Worm (Caenorhabditis elegans) whole organism, L4/young adult: ENCODE measurements around the gene C31E10.6.
"Not testable (repeated sequence)": the region's sequence is repeated elsewhere in the genome, so short reads cannot be mapped to it uniquely, and the experiment has no call there.

ENCODE experiments used
- W03F9.2 ChIP-seq: fragments of 150-350 bp; optimal IDR thresholded peaks from 2 replicates; lab custom pipeline; 2014; ENCODE audit warnings: missing biosample characterization, missing genetic modification characterization
- dao-5 ChIP-seq: sonication (generic microtip); optimal IDR thresholded peaks from 2 replicates; lab custom pipeline; 2016; ENCODE audit warnings: missing genotype, missing genetic modification characterization, moderate library complexity, missing compliant biosample characterization
- him-1 ChIP-seq: sonication (generic microtip); optimal IDR thresholded peaks from 2 replicates; lab custom pipeline; 2016; ENCODE audit warnings: missing genotype, missing genetic modification reagents, missing genetic modification characterization, missing compliant biosample characterization

Gene C31E10.6

DNA sequence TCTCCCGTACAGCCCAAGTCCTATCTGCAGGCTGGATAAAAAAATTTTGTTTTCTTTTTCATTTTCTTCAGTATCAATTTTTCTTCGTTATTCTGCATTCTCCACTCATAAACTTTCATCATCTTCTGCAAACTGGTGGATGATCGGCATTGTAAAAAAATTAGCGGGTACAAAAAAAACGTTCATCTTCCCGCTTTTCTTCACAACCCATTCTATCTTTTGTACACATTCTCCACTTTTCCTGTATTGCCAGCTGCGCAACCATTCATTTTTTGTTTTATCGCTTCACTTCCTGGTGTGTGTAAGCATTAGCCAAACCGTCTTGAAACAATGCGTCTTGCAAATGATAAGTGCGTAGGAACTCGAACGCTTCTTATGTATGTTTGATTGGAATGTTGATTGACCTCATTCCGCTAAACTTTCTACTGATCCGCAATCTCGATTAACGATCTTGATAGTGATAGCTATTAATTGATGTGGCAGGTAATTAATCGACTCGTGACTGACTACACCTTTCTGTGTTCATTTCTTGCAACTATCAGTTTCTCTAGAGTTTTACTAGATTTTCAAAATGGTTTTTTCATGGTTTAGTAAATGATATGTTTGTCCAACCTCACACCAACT, 21.6 kb upstream of the C31E10.6 start:
- TF ChIP-seq W03F9.2 (no peak), dao-5 (tag; lab: Kevin White, UChicago) (no peak), him-1 (no peak)

DNA sequence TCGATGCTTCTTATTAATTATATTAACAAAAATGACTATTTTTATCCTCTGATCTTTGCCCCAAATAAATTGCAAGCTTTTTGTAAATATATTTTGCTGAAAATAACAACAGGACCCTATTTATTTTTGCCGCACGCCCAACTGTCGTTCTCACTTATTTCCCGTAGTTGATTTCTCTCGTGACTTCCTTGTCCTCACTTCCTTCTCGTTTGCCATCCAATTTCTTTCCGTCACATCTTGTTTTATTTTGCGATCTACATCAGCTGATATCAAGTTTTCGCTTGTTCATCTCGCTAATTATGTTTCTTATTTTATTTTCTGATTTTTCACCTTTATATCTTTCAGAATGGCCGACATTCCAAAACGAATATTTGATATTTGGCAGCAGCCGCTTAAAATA, 20.8 kb upstream of the C31E10.6 start, which contains the start of gene F48F7.5:
Gene F48F7.5 (plus strand): TSS at position 340 of the 400 bp plus-strand sequence.
- TF ChIP-seq dao-5 (tag; lab: Kevin White, UChicago) (no peak), him-1 (no peak), W03F9.2 (no peak)

DNA sequence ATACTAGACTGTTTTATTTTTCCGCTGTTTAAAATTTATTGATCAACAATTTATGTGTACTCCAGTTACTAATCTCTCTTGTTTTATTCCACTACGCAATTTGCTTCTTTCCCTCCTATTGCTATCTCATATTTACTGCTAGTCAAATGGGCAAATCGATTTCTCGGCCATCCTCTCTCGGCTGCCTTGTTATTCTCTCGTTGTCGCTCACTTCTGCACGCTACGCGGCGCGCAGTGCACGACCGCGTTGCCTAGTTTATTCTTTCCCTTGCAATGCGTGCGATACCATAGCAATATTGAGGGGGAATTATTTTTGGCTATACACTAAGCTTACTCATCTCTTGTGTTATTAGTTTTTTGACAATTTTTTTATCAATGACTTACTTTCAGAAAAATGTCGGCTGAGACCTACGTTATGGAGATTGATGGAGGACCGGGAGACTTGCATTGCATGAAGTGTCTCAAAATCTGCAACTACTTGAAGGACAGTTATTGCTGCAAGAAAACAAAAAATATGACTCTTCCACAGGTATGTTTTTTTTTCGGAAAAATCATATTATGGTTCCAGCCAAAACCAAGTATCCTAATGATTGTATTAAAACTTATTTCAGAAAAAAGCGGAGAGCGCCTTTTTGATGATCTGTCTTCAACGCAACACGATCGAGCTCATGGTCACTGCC, 18.6 kb upstream of the C31E10.6 start, which contains the start of gene F48F7.6:
Gene F48F7.6 (plus strand): TSS at position 391 of the 680 bp plus-strand sequence.
- no peak for TF ChIP-seq W03F9.2
- peak; percentile 53 for TF ChIP-seq him-1
- TF ChIP-seq dao-5 (tag; lab: Kevin White, UChicago), result no peak

DNA sequence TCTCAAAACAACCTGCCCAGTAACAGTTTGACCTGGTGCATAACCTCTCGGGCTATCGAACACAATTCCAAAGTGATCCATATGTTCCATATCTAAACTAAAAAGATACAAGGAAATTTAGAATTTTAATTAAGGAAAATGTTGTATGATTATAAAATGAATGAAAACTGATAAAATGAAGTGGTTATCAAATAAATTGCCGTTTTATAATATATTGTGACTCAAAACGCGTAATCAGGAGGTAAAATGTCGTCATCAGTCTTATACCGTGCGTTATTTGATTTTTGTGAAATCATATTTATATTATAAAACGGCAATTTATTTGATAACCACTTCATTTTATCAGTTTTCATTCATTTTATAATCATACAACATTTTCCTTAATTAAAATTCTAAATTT, 15.7 kb upstream of the C31E10.6 start, which contains the start of gene arrd-24:
Gene arrd-24 (minus strand): TSS at position 101 of the 400 bp plus-strand sequence.
- not testable (repeated sequence) for TF ChIP-seq W03F9.2; him-1; dao-5 (tag; lab: Kevin White, UChicago)

DNA sequence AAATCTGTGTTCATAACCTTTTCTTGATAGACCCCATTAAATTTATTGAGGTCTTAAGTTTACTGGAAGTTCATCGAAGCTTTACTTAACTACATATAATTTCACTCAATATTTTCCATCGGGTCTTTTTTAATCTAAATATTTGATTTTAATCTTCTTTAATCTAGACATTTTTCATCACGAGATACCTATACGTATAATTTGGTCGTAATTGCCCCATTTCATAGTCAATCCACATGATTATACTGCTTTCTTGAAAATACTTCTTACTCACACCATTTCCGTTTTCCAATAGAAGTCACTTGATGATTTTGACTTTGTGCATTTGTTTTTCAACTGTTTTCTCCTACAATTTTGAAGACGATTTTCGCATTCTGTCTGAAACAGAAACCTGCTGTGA, 9.8 kb upstream of the C31E10.6 start, which contains the start of gene irld-24:
Gene irld-24 (plus strand): TSS at position 301 of the 400 bp plus-strand sequence.
- no peak for TF ChIP-seq him-1
- TF ChIP-seq dao-5 (tag; lab: Kevin White, UChicago), result no peak
- TF ChIP-seq W03F9.2, result no peak

DNA sequence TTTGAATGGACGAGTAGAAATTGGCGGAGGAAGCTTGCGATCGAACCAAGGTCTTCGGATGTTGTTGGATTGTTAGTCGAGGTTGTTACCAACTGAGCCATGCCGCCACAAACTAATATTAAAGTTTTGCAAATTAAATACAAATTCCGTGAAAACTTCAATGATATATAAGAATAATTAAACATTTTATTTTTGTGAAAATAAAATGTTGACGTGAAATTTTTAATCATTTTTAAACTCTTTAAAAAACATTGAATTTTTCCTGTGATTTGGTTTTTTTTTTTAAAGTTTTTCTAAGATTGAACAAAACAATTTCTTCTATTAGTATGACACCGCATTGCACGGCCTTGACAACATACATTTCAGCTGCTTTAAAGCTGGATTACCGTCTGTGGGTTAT, 5.5 kb upstream of the C31E10.6 start, which contains the start of gene C31E10.11:
Gene C31E10.11 (minus strand): TSS at position 101 of the 400 bp plus-strand sequence.
- TF ChIP-seq dao-5 (tag; lab: Kevin White, UChicago), result no peak
- no peak for TF ChIP-seq W03F9.2
- TF ChIP-seq him-1, result no peak

DNA sequence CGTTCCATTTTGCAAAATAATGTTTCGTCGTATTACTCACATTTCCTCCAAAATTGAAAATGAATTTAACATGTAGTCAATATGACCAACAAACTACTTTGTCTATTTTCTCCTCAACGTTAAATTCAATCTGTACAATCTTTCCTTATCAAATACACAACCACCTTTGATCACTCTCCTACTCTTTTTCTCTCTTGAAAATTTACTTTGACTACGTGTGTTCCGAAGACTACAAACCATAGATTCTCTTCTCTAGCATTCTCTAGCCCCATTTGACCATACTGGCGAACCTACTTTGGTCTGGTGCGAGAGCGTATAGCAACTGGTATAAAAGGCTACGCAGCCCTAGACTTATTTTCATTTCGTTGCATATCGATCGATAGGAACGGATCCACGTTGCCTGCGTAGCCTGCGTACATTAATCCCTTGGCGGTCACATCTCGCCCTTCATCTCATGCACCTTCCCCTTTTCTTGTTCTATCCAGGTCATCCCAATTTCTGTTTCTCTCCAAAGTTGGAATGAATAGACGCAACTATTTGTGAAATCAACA, 4.1 kb downstream of the C31E10.6 start:
- TF ChIP-seq him-1, result no peak
- no peak for TF ChIP-seq W03F9.2
- TF ChIP-seq dao-5 (tag; lab: Kevin White, UChicago), result no peak

DNA sequence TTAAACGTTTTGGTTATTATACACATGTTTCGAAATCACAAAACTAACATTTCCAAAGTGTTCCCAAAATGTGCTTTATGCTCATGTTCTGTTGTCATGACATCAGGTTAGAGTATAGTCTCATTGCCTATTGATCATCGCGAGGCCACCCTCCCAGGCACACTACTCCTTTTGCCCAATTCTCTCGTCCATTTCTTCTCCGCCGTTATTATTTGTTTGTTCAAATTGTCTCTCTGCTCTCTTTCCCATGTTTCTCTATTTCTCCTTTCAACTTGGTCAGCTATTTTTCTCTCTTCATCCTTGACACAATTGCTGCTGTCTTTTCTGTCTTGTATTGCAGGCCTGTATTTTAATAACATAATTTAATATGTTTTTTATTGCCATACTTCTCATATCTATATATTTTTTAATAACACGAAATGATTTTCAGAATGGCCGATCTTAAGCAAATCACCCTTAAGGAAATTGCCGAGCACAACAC, 5.4 kb downstream of the C31E10.6 start, which contains the start of gene cytb-5.1:
Gene cytb-5.1 (plus strand): TSS at position 431 of the 481 bp plus-strand sequence.
- TF ChIP-seq dao-5 (tag; lab: Kevin White, UChicago) (no peak), him-1 (no peak), W03F9.2 (no peak)

DNA sequence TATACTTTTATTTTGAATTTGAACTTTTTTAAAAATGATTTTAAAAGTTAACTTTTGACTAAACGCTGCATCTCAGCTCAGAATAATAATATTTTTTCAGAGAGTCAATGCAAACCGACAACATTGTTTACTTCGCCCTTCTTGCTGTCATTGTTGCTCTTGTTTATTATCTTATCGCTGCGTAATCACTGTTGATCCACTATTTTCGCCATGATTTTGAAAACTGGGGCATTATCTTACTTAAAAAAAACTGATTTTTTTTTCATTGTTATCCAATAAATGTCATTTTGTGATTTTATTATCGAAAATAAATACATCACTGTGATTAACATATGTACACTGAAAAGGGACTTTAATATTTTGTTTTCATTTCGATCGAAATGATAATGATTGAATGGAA, 6.6 kb downstream of the C31E10.6 start:
- TF ChIP-seq dao-5 (tag; lab: Kevin White, UChicago), result no peak
- no peak for TF ChIP-seq him-1
- TF ChIP-seq W03F9.2, result no peak

DNA sequence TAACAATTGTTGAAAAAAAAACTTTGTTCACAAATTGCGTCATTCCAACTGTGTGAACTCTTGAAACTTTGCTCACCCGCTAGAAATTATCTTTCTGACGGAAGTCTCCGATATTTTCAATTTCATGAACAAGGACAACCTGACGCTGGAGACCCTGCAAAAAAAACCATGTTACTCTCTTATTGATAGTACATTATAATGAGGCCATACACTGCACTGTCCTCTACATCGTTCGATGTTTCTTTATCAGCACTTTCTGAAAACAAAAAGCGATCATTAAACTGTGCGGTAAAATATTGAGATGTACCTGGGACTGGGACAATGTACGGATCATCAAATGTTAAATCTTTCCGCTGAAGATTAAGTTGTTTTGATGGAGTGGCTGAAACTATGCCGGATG, 7.4 kb downstream of the C31E10.6 start:
- TF ChIP-seq him-1, result no peak
- TF ChIP-seq W03F9.2, result no peak
- no peak for TF ChIP-seq dao-5 (tag; lab: Kevin White, UChicago)

DNA sequence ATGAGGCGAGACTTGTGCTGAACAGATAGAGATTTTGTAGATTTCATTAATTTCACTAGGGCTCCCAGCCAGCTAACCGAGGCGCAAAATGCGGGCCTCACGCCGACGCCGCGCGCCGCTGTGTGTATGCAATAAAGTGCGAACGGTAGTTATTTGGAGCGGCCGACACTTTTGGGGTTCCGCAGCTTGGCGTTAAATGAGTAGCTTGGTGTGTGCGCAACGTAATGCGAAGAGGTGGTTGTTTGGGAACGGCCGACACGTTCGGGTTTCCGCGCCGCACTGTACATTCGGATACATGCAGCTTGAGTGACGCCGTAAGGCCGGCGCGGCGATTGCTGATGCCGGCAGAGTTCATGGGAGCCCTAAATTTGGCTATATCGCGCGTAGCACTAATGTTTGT, 12.0 kb downstream of the C31E10.6 start:
- TF ChIP-seq W03F9.2 (no peak), him-1 (no peak), dao-5 (tag; lab: Kevin White, UChicago) (no peak)

DNA sequence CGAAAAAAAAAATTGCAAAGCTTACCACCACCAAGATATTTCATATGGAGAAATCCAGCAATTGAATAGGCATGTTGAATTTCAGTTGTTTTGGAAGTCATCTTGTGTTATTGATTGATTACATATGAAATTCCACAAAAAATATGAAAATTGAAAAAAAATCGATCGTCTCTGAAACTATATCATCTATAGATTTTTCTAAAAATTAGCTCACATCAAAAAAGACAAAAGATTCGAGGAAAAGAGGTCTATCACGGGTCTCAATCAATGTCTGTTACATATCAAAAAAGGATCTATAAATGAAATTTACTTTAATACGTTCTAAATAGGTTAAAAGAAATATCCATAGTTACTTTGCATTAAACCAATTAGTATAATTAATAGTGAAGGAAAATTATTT, 16.3 kb downstream of the C31E10.6 start, which contains the start of gene tbc-19:
Gene tbc-19 (minus strand): TSS at position 101 of the 400 bp plus-strand sequence.
- no peak for TF ChIP-seq W03F9.2
- TF ChIP-seq dao-5 (tag; lab: Kevin White, UChicago), result no peak
- no peak for TF ChIP-seq him-1

DNA sequence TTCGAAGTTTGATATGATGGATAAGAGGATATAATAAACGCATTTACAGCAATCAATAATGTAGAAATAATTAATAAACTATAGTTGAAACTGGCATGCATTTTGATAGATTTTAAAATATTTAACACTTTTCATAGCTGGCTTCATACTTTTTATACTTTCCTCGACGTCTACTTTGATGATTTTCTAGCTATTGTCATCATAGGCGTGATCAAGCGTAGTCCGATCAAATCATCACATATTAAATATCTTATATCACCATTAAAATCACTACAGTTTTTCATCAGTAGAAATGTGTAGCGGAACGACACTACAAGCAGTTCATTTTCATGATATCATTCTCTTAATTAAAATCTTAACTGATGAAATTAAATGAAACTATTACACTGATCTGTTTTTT, 19.2 kb downstream of the C31E10.6 start, which contains the start of gene C04C11.25:
Gene C04C11.25 (minus strand): TSS at position 101 of the 400 bp plus-strand sequence.
- TF ChIP-seq W03F9.2, result no peak
- no peak for TF ChIP-seq dao-5 (tag; lab: Kevin White, UChicago)
- TF ChIP-seq him-1, result no peak

DNA sequence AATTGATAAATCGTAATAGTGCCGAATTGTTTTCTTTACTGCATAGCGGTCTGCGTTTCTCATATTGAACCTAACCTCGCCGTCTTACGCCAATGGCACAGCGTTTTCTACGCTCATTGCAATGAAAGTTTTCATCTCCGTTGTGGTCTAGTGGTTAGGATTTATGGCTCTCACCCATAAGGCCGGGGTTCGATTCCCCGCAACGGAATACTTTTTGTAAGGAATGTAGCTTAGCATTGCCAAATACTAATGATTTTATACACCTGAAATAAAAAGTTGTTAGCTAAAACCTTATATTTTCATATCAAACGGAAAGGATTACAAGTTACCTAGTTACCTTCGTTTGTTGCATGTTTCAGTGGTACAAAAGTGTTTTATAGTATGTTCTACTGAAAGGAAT, 19.7 kb downstream of the C31E10.6 start:
- peak; percentile 73 for TF ChIP-seq dao-5 (tag; lab: Kevin White, UChicago)
- peak; percentile 59 for TF ChIP-seq W03F9.2
- peak; percentile 95 for TF ChIP-seq him-1
